Worm (Caenorhabditis elegans) whole organism, L4 larva: Measurements from ENCODE around the gene C07A9.5.

Experiments
- D1046.2 ChIP-seq: fragments of 200-800 bp; sonication (Bioruptor generic); IDR thresholded peaks from 2 replicates; pipeline ENCODE4 v1.3.6; 2022; ENCODE audit warnings: missing genetic modification characterization, missing compliant biosample characterization
- F37D6.2 ChIP-seq: sonication (generic microtip); optimal IDR thresholded peaks from 2 replicates; lab custom pipeline; 2016; ENCODE audit warnings: mild to moderate bottlenecking, missing genetic modification characterization, missing compliant biosample characterization
- F49E8.2 ChIP-seq: sonication (generic microtip); optimal IDR thresholded peaks from 2 replicates; lab custom pipeline; 2016; ENCODE audit warnings: missing compliant biosample characterization, mild to moderate bottlenecking, missing genetic modification characterization, borderline replicate concordance
- R02D3.7 ChIP-seq: fragments of 150-350 bp; sonication (generic microtip); optimal IDR thresholded peaks from 3 replicates; lab custom pipeline; 2014; ENCODE audit warnings: missing biosample characterization, missing genetic modification characterization
- T20F7.1 ChIP-seq: fragments of 200-800 bp; sonication (Bioruptor generic); optimal IDR thresholded peaks from 2 replicates; lab custom pipeline; 2018; ENCODE audit warnings: mild to moderate bottlenecking, missing genetic modification characterization, missing compliant biosample characterization
- Y5F2A.4 ChIP-seq: fragments of 200-800 bp; sonication (Bioruptor generic); optimal IDR thresholded peaks from 2 replicates; lab custom pipeline; 2018; ENCODE audit warnings: mild to moderate bottlenecking, missing genetic modification characterization, missing compliant biosample characterization
- aha-1 ChIP-seq: fragments of 150-350 bp; peaks from one replicate; lab custom pipeline; 2014; ENCODE audit warnings: missing biosample characterization, missing genetic modification characterization
- attf-4 ChIP-seq: sonication (generic microtip); optimal IDR thresholded peaks from 3 replicates; lab custom pipeline; 2017; ENCODE audit warnings: missing biosample characterization, missing genetic modification characterization
- ceh-20 ChIP-seq: fragments of 200-800 bp; sonication (Bioruptor generic); IDR thresholded peaks from 2 replicates; pipeline ENCODE4 v1.3.6; 2022; ENCODE audit warnings: missing genetic modification reagents, missing genetic modification characterization, missing compliant biosample characterization
- ceh-82 ChIP-seq: sonication (generic microtip); optimal IDR thresholded peaks from 2 replicates; lab custom pipeline; 2017; ENCODE audit warnings: missing biosample characterization, missing genetic modification characterization
- ces-1 ChIP-seq: fragments of 150-350 bp; sonication (generic microtip); optimal IDR thresholded peaks from 4 replicates; lab custom pipeline; 2014; ENCODE audit warnings: missing biosample characterization, missing genetic modification reagents, missing genetic modification characterization
- ctbp-1 ChIP-seq: fragments of 200-800 bp; sonication (Bioruptor generic); IDR thresholded peaks from 2 replicates; pipeline ENCODE4 v1.3.6; 2022; ENCODE audit warnings: missing genetic modification reagents, missing genetic modification characterization, missing compliant biosample characterization
- daf-8 ChIP-seq: fragments of 200-800 bp; sonication (Bioruptor generic); IDR thresholded peaks from 2 replicates; pipeline ENCODE4 v1.3.6; 2022; ENCODE audit warnings: missing genetic modification characterization, missing compliant biosample characterization
- dmd-6 ChIP-seq: fragments of 200-800 bp; sonication (Bioruptor generic); IDR thresholded peaks from 2 replicates; pipeline ENCODE4 v1.3.6; 2022; ENCODE audit warnings: missing genetic modification reagents, missing genetic modification characterization, missing compliant biosample characterization
- dmd-9 ChIP-seq: fragments of 200-800 bp; sonication (Bioruptor generic); IDR thresholded peaks from 2 replicates; pipeline ENCODE4 v1.3.6; 2022; ENCODE audit warnings: missing genetic modification reagents, missing genetic modification characterization, missing compliant biosample characterization
- dpl-1 ChIP-seq: fragments of 150-350 bp; optimal IDR thresholded peaks from 2 replicates; lab custom pipeline; 2014; ENCODE audit warnings: missing biosample characterization, missing genetic modification reagents, missing genetic modification characterization
- duxl-1 ChIP-seq: sonication (generic microtip); optimal IDR thresholded peaks from 2 replicates; lab custom pipeline; 2016; ENCODE audit warnings: mild to moderate bottlenecking, missing genetic modification characterization, moderate library complexity, missing compliant biosample characterization; ENCODE audit not compliant: poor library complexity
- egl-43 ChIP-seq: fragments of 200-800 bp; sonication (Bioruptor generic); IDR thresholded peaks from 2 replicates; pipeline ENCODE4 v1.3.6; 2022; ENCODE audit warnings: missing genetic modification reagents, missing genetic modification characterization, missing compliant biosample characterization
- fos-1 ChIP-seq: fragments of 150-350 bp; optimal IDR thresholded peaks from 2 replicates; lab custom pipeline; 2014; ENCODE audit warnings: missing biosample characterization, missing genetic modification characterization
- gei-8 ChIP-seq: fragments of 200-800 bp; sonication (Bioruptor generic); optimal IDR thresholded peaks from 2 replicates; lab custom pipeline; 2018; ENCODE audit warnings: mild to moderate bottlenecking, missing genetic modification characterization, missing compliant biosample characterization
- hlh-30 ChIP-seq: sonication (generic microtip); optimal IDR thresholded peaks from 2 replicates; lab custom pipeline; 2017; ENCODE audit warnings: antibody characterized with exemption, mild to moderate bottlenecking, missing genetic modification characterization, missing compliant biosample characterization; ENCODE audit not compliant: insufficient read depth
- hmg-1.1 ChIP-seq: fragments of 200-800 bp; sonication (Bioruptor generic); IDR thresholded peaks from 2 replicates; pipeline ENCODE4 v1.3.6; 2022; ENCODE audit warnings: missing genetic modification reagents, missing genetic modification characterization, missing compliant biosample characterization
- lin-13 ChIP-seq: fragments of 150-350 bp; optimal IDR thresholded peaks from 2 replicates; lab custom pipeline; 2014; ENCODE audit warnings: missing biosample characterization, missing genetic modification reagents, missing genetic modification characterization
- lin-15B ChIP-seq: fragments of 150-350 bp; sonication (generic microtip); optimal IDR thresholded peaks from 3 replicates; lab custom pipeline; 2014; ENCODE audit warnings: missing biosample characterization, missing genetic modification characterization
- lin-29 ChIP-seq: fragments of 200-800 bp; sonication (Bioruptor generic); IDR thresholded peaks from 2 replicates; pipeline ENCODE4 v1.3.6; 2022; ENCODE audit warnings: missing genetic modification reagents, missing genetic modification characterization, missing compliant biosample characterization
- lin-39 ChIP-seq: fragments of 150-350 bp; optimal IDR thresholded peaks from 2 replicates; lab custom pipeline; 2014; ENCODE audit warnings: missing biosample characterization, missing genetic modification reagents, missing genetic modification characterization
- lir-3 ChIP-seq: sonication (generic microtip); optimal IDR thresholded peaks from 2 replicates; lab custom pipeline; 2016; ENCODE audit warnings: mild to moderate bottlenecking, missing genetic modification characterization, missing compliant biosample characterization
- lsy-2 ChIP-seq, 2 experiments: fragments of 150-350 bp in 1 of 2; sonication (generic microtip) in 1 of 2; optimal IDR thresholded peaks; 2 replicates each; lab custom pipeline; 2014 to 2017; ENCODE audit warnings: missing biosample characterization in 2 of 2, missing genetic modification characterization in 2 of 2
- mdl-1 ChIP-seq, 2 experiments: fragments of 150-350 bp in 1 of 2; sonication (generic microtip) in 1 of 2; optimal IDR thresholded peaks; 2 replicates each; lab custom pipeline; 2014 to 2017; ENCODE audit warnings: missing biosample characterization in 2 of 2, missing genetic modification characterization in 2 of 2
- mdt-29 ChIP-seq: fragments of 200-800 bp; sonication (Bioruptor generic); IDR thresholded peaks from 2 replicates; pipeline ENCODE4 v1.3.6; 2022; ENCODE audit warnings: missing genetic modification reagents, missing genetic modification characterization, missing compliant biosample characterization
- mep-1 ChIP-seq: fragments of 150-350 bp; sonication (generic microtip); optimal IDR thresholded peaks from 3 replicates; lab custom pipeline; 2014; ENCODE audit warnings: missing biosample characterization, missing genetic modification characterization
- mxl-3 ChIP-seq: fragments of 200-800 bp; sonication (Bioruptor generic); optimal IDR thresholded peaks from 2 replicates; lab custom pipeline; 2018; ENCODE audit warnings: mild to moderate bottlenecking, missing genetic modification characterization, missing compliant biosample characterization
- nhr-102 ChIP-seq: sonication (generic microtip); optimal IDR thresholded peaks from 2 replicates; lab custom pipeline; 2016; ENCODE audit warnings: mild to moderate bottlenecking, missing genetic modification characterization, moderate library complexity, missing compliant biosample characterization
- nhr-11 ChIP-seq: fragments of 150-350 bp; optimal IDR thresholded peaks from 2 replicates; lab custom pipeline; 2014; ENCODE audit warnings: missing biosample characterization, missing genetic modification characterization
- nhr-28 ChIP-seq: fragments of 150-350 bp; optimal IDR thresholded peaks from 2 replicates; lab custom pipeline; 2014; ENCODE audit warnings: missing biosample characterization, missing genetic modification characterization
- nhr-42 ChIP-seq: fragments of 200-800 bp; sonication (Bioruptor generic); IDR thresholded peaks from 2 replicates; pipeline ENCODE4 v1.3.6; 2022; ENCODE audit warnings: missing genetic modification characterization, missing compliant biosample characterization
- nhr-76 ChIP-seq: fragments of 150-350 bp; optimal IDR thresholded peaks from 2 replicates; lab custom pipeline; 2014; ENCODE audit warnings: missing biosample characterization, missing genetic modification characterization
- nhr-77 ChIP-seq: fragments of 150-350 bp; optimal IDR thresholded peaks from 2 replicates; lab custom pipeline; 2014; ENCODE audit warnings: missing biosample characterization, missing genetic modification characterization
- php-3 ChIP-seq: fragments of 200-800 bp; sonication (Bioruptor generic); IDR thresholded peaks from 2 replicates; pipeline ENCODE4 v1.3.6; 2022; ENCODE audit warnings: missing genetic modification reagents, missing genetic modification characterization, missing compliant biosample characterization
- rbr-2 ChIP-seq: sonication (generic microtip); optimal IDR thresholded peaks from 2 replicates; lab custom pipeline; 2016; ENCODE audit warnings: missing genotype, missing genetic modification characterization, missing compliant biosample characterization
- set-16 ChIP-seq: fragments of 200-800 bp; sonication (Bioruptor generic); IDR thresholded peaks from 2 replicates; pipeline ENCODE4 v1.3.6; 2022; ENCODE audit warnings: missing genetic modification reagents, missing genetic modification characterization, missing compliant biosample characterization
- snpc-1.2 ChIP-seq: fragments of 200-800 bp; sonication (Bioruptor generic); IDR thresholded peaks from 2 replicates; pipeline ENCODE4 v1.3.6; 2022; ENCODE audit warnings: missing genetic modification reagents, missing genetic modification characterization, missing compliant biosample characterization
- snpc-4 ChIP-seq: fragments of 150-350 bp; optimal IDR thresholded peaks from 2 replicates; lab custom pipeline; 2014; ENCODE audit warnings: missing biosample characterization, missing genetic modification characterization
- spr-3 ChIP-seq: fragments of 200-800 bp; sonication (Bioruptor generic); optimal IDR thresholded peaks from 2 replicates; lab custom pipeline; 2018; ENCODE audit warnings: mild to moderate bottlenecking, missing genetic modification characterization, missing compliant biosample characterization
- tag-97 ChIP-seq: fragments of 200-800 bp; sonication (Bioruptor generic); IDR thresholded peaks from 2 replicates; pipeline ENCODE4 v1.3.6; 2022; ENCODE audit warnings: missing genetic modification characterization, missing compliant biosample characterization
- tra-1 ChIP-seq: fragments of 200-800 bp; sonication (Bioruptor generic); IDR thresholded peaks from 2 replicates; pipeline ENCODE4 v1.3.6; 2022; ENCODE audit warnings: missing genetic modification reagents, missing genetic modification characterization, missing compliant biosample characterization
- zag-1 ChIP-seq: fragments of 150-350 bp; optimal IDR thresholded peaks from 2 replicates; lab custom pipeline; 2014; ENCODE audit warnings: missing biosample characterization, missing genetic modification characterization

C07A9.5 gene

DNA sequence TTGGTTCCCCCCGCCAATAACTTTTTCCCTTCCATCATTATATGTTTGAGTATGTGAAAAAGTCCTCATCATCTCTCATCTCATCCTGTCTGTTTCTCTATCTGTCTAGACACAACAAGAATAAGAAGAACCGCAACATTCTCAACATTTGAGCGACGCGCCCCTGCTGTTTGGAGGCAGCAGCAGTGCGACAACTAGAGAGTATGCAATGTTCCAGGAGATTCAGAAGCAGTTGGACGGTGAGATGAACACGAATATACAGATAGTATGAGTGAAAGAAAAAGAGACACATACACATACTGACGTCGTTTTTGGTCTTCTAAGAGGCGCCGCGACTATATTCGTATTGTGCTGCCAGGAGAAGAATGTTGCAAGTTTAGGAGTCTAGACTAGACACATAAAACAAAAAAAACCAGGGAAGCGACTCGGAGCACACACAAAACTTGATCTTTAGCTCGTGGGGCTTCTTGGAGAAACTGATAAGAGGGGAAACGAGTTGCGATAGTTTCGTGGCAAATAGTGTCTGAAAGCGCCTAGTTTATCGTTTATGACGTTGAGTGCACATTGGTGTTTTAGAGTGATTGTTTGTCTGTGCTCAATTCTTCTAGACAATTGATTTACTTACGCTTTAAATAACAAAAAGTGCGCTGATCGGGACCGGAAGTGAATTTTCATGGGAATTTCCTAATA lies 17.0 kb downstream of the C07A9.5 start (continued):
- TF ChIP-seq R02D3.7 (no peak), dmd-9 (GFP tag; lab: Robert Waterston, UW) (no peak), dmd-6 (peak; percentile 88), ceh-82 (tag; lab: Kevin White, UChicago) (no peak), snpc-1.2 (GFP tag; lab: Robert Waterston, UW) (no peak), lin-13 (no peak), hlh-30 (tag; lab: Kevin White, UChicago) (peak; percentile 17), nhr-11 (no peak), spr-3 (no peak), nhr-76 (tag; lab: Kevin White, UChicago) (no peak), mdl-1 (tag; optimal IDR thresholded peaks at IDR 0.05; lab: Kevin White, UChicago) (no peak), mdt-29 (GFP tag; lab: Robert Waterston, UW) (no peak), mep-1 (no peak), lin-39 (no peak), nhr-77 (tag; lab: Kevin White, UChicago) (no peak), snpc-4 (tag; lab: Kevin White, UChicago) (no peak), nhr-102 (tag; lab: Kevin White, UChicago) (no peak), attf-4 (tag; lab: Kevin White, UChicago) (no peak), tag-97 (GFP tag; lab: Robert Waterston, UW) (no peak), D1046.2 (GFP tag; lab: Robert Waterston, UW) (0 out of 2 replicates have a peak, but pooled peaks have one; percentile 5), egl-43 (GFP tag; lab: Robert Waterston, UW) (no peak), duxl-1 (tag; lab: Kevin White, UChicago) (no peak), zag-1 (tag; lab: Kevin White, UChicago) (no peak), T20F7.1 (GFP tag; lab: Kevin White, UChicago) (no peak), php-3 (GFP tag; lab: Robert Waterston, UW) (peak; percentile 61), nhr-28 (tag; lab: Kevin White, UChicago) (peak; percentile 46), mxl-3 (GFP tag; lab: Kevin White, UChicago) (peak; percentile 49), tra-1 (no peak), F49E8.2 (tag; lab: Kevin White, UChicago) (no peak), fos-1 (tag; lab: Kevin White, UChicago) (no peak)

DNA sequence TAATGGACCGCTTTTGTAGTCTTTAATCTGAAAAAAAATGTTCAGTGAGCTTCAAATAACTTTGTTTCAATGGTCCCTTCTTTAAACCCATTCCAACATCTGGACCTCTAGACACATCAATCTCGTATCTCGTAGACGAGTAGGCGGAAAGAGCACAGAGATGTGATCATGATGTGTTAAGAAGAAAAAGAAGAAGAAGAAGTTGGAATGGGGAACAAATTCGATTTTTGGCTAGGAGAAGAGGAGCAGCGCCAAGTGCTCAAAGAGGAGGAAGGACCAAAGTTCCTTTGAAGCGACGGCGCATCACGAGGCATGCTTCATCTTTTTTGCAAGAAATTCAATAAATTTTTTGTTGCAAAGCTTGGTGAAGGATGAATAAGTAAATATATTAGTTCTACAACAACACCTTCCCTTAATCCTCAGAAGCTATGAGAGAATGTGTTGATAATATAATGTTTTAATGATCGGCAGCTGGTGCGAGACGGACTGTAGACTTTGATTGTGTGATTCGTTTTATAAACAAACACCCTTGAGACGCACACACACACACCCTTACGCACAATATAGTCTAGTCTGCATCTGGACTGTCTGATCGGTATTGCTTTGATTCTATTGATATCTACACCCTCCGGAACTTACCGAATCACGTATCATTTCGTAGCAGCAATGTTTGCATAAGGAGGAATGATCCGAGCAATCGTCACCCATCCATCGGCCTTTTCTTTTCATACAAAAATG lies 18.0 kb downstream of the C07A9.5 start:
- TF ChIP-seq nhr-42, result no peak
- peak; percentile 86 for TF ChIP-seq ctbp-1 (GFP tag; lab: Robert Waterston, UW)
- TF ChIP-seq rbr-2, result no peak
- no peak for TF ChIP-seq attf-4 (tag; lab: Kevin White, UChicago)
- TF ChIP-seq zag-1 (tag; lab: Kevin White, UChicago), result no peak
- peak; percentile 12 for TF ChIP-seq mep-1
- no peak for TF ChIP-seq lin-29 (GFP tag; lab: Robert Waterston, UW)
- peak; percentile 15 for TF ChIP-seq gei-8
- no peak for TF ChIP-seq F37D6.2
- no peak for TF ChIP-seq tag-97 (GFP tag; lab: Robert Waterston, UW)
- TF ChIP-seq dmd-9 (GFP tag; lab: Robert Waterston, UW), result no peak
- TF ChIP-seq hmg-1.1 (GFP tag; lab: Robert Waterston, UW), result peak; percentile 19; the same call in 1 of the 2 replicates
- TF ChIP-seq lin-15B (tag; lab: Kevin White, UChicago), result no peak
- TF ChIP-seq nhr-77 (tag; lab: Kevin White, UChicago), result no peak
- TF ChIP-seq ceh-20 (GFP tag; lab: Robert Waterston, UW), result 0 out of 2 replicates have a peak, but pooled peaks have one; percentile 31
- peak; percentile 39 for TF ChIP-seq hlh-30 (tag; lab: Kevin White, UChicago)
- TF ChIP-seq daf-8 (GFP tag; lab: Robert Waterston, UW), result no peak
- no peak for TF ChIP-seq snpc-1.2 (GFP tag; lab: Robert Waterston, UW)
- no peak for TF ChIP-seq lir-3 (tag; lab: Kevin White, UChicago)
- TF ChIP-seq mdt-29 (GFP tag; lab: Robert Waterston, UW), result no peak
- peak; percentile 66 for TF ChIP-seq ces-1 (GFP tag; lab: Kevin White, UChicago)
- TF ChIP-seq nhr-76 (tag; lab: Kevin White, UChicago), result no peak
- TF ChIP-seq aha-1 (tag; lab: Kevin White, UChicago), result peak; percentile 54
- TF ChIP-seq mdl-1 (tag; optimal IDR thresholded peaks at IDR 0.05; lab: Kevin White, UChicago), result no peak
- TF ChIP-seq Y5F2A.4 (GFP tag; lab: Kevin White, UChicago), result no peak
- TF ChIP-seq dpl-1 (GFP tag; lab: Kevin White, UChicago), result no peak
- no peak for TF ChIP-seq R02D3.7
- TF ChIP-seq set-16 (GFP tag; lab: Robert Waterston, UW), result no peak
- TF ChIP-seq lsy-2 (tag; optimal IDR thresholded peaks at IDR 0.05; lab: Kevin White, UChicago), result peak in 1 of 2 experiments; percentile 49
- no peak for TF ChIP-seq snpc-4 (tag; lab: Kevin White, UChicago)
